Fruit fly (Drosophila melanogaster) whole organism, embryonic: ENCODE data around the gene Tep4.

Experiments
- CG11456 ChIP-seq: fragments of 200-800 bp; sonication (Bioruptor generic); IDR thresholded peaks from 3 replicates; pipeline ENCODE4 v1.3.6; 2022; ENCODE audit warnings: missing biosample characterization, missing genetic modification characterization
- CG13624 ChIP-seq: fragments of 200-800 bp; sonication (Bioruptor generic); optimal IDR thresholded peaks from 2 replicates; lab custom pipeline; 2016; ENCODE audit warnings: missing biosample characterization, missing genetic modification characterization
- CG13775 ChIP-seq: fragments of 200-800 bp; sonication (Bioruptor generic); optimal IDR thresholded peaks from 3 replicates; lab custom pipeline; 2017; ENCODE audit warnings: missing biosample characterization, mild to moderate bottlenecking, missing genetic modification characterization
- CG17568 ChIP-seq: fragments of 200-800 bp; sonication (Bioruptor generic); optimal IDR thresholded peaks from 2 replicates; lab custom pipeline; 2018; ENCODE audit warnings: missing biosample characterization, mild to moderate bottlenecking, missing genetic modification characterization, moderate library complexity
- MBD-R2 ChIP-seq: fragments of 200-800 bp; sonication (Bioruptor generic); IDR thresholded peaks from 2 replicates; pipeline ENCODE4 v1.3.6; 2022; ENCODE audit warnings: missing biosample characterization, missing genetic modification characterization
- Nf-YA ChIP-seq: fragments of 200-800 bp; sonication (Bioruptor generic); IDR thresholded peaks from 2 replicates; pipeline ENCODE4 v1.3.6; 2022; ENCODE audit warnings: missing biosample characterization, missing genetic modification characterization
- ab ChIP-seq: fragments of 200-800 bp; sonication (Bioruptor generic); optimal IDR thresholded peaks from 2 replicates; lab custom pipeline; 2016; ENCODE audit warnings: missing biosample characterization, missing genetic modification characterization
- twi ChIP-seq: fragments of 200-800 bp; optimal IDR thresholded peaks from 2 replicates; lab custom pipeline; 2019; ENCODE audit warnings: missing biosample characterization, mild to moderate bottlenecking, missing genetic modification characterization, moderate library complexity

- no peak for TF ChIP-seq CG17568 (GFP tag; lab: Kevin White, UChicago)
- TF ChIP-seq CG11456 (GFP tag; lab: Robert Waterston, UW), result no peak
- no peak for TF ChIP-seq CG13775 (GFP tag; lab: Kevin White, UChicago)
- TF ChIP-seq MBD-R2 (GFP tag; lab: Robert Waterston, UW), result no peak
- no peak for TF ChIP-seq ab
- TF ChIP-seq Nf-YA (GFP tag; lab: Robert Waterston, UW), result no peak
- TF ChIP-seq twi (tag; lab: Kevin White, UChicago), result no peak
- no peak for TF ChIP-seq CG13624 (GFP tag; lab: Kevin White, UChicago)
These were observed 28.1 kb downstream of the Tep4 start for dm6 chr2L:19576299-19576971.
